Worm (Caenorhabditis elegans) whole organism, mixed stage, embryonic: ENCODE data around the gene F53F4.2.

Source experiments
- ces-1 ChIP-seq: fragments of 150-350 bp; optimal IDR thresholded peaks from 2 replicates; lab custom pipeline; 2014; ENCODE audit warnings: missing biosample characterization, missing genetic modification reagents, missing genetic modification characterization
- elt-3 ChIP-seq: fragments of 150-350 bp; optimal IDR thresholded peaks from 2 replicates; lab custom pipeline; 2014; ENCODE audit warnings: missing biosample characterization, missing genetic modification characterization
- ham-2 ChIP-seq: fragments of 200-800 bp; sonication (Bioruptor generic); optimal IDR thresholded peaks from 2 replicates; lab custom pipeline; 2018; ENCODE audit warnings: mild to moderate bottlenecking, missing genetic modification characterization, missing compliant biosample characterization
- lin-32 ChIP-seq: fragments of 200-800 bp; sonication (Bioruptor generic); optimal IDR thresholded peaks from 2 replicates; lab custom pipeline; 2018; ENCODE audit warnings: mild to moderate bottlenecking, missing genetic modification characterization, missing compliant biosample characterization
- mep-1 ChIP-seq: fragments of 150-350 bp; optimal IDR thresholded peaks from 2 replicates; lab custom pipeline; 2017; ENCODE audit warnings: missing biosample characterization, missing genetic modification reagents, missing genetic modification characterization, inconsistent platforms
- nhr-237 ChIP-seq: fragments of 150-350 bp; optimal IDR thresholded peaks from 2 replicates; lab custom pipeline; 2014; ENCODE audit warnings: missing biosample characterization, missing genetic modification characterization
- nhr-28 ChIP-seq: fragments of 150-350 bp; optimal IDR thresholded peaks from 2 replicates; lab custom pipeline; 2014; ENCODE audit warnings: missing biosample characterization, missing genetic modification characterization
- nhr-76 ChIP-seq: sonication (generic microtip); optimal IDR thresholded peaks from 2 replicates; lab custom pipeline; 2017; ENCODE audit warnings: missing biosample characterization, missing genetic modification characterization
- pha-4 ChIP-seq: fragments of 150-350 bp; optimal IDR thresholded peaks from 2 replicates; lab custom pipeline; 2018; ENCODE audit warnings: missing biosample characterization, missing genetic modification reagents, missing genetic modification characterization
- sem-2 ChIP-seq: fragments of 200-800 bp; sonication (Bioruptor generic); optimal IDR thresholded peaks from 2 replicates; lab custom pipeline; 2018; ENCODE audit warnings: mild to moderate bottlenecking, missing genetic modification characterization, missing compliant biosample characterization
- unc-39 ChIP-seq: fragments of 150-350 bp; optimal IDR thresholded peaks from 2 replicates; lab custom pipeline; 2014; ENCODE audit warnings: missing biosample characterization, missing genetic modification characterization

- TF ChIP-seq pha-4 = no peak
- no peak for TF ChIP-seq mep-1 (tag; lab: Kevin White, UChicago)
- no peak for TF ChIP-seq ham-2 (GFP tag; lab: Kevin White, UChicago)
- TF ChIP-seq ces-1 = no peak
- TF ChIP-seq nhr-237 = no peak
- TF ChIP-seq unc-39 (tag; lab: Kevin White, UChicago) = no peak
- no peak for TF ChIP-seq nhr-76 (tag; lab: Kevin White, UChicago)
- TF ChIP-seq sem-2 (GFP tag; lab: Kevin White, UChicago) = no peak
- no peak for TF ChIP-seq elt-3
- TF ChIP-seq nhr-28 (tag; lab: Kevin White, UChicago) = no peak
- no peak for TF ChIP-seq lin-32 (GFP tag; lab: Kevin White, UChicago)
Measured at ce11 chrV:13576828-13577227, 12.6 kb downstream of the F53F4.2 start.
